Worm (Caenorhabditis elegans) whole organism, mixed stage, embryonic: ENCODE results near the gene F26A1.7.

Experiments
- M03D4.4 ChIP-seq: sonication (generic microtip); optimal IDR thresholded peaks from 2 replicates; lab custom pipeline; 2017; ENCODE audit warnings: mild to moderate bottlenecking, missing genetic modification characterization, missing compliant biosample characterization
- lin-32 ChIP-seq: fragments of 200-800 bp; sonication (Bioruptor generic); optimal IDR thresholded peaks from 2 replicates; lab custom pipeline; 2018; ENCODE audit warnings: mild to moderate bottlenecking, missing genetic modification characterization, missing compliant biosample characterization
- mep-1 ChIP-seq: fragments of 150-350 bp; optimal IDR thresholded peaks from 2 replicates; lab custom pipeline; 2017; ENCODE audit warnings: missing biosample characterization, missing genetic modification reagents, missing genetic modification characterization, inconsistent platforms
- nhr-28 ChIP-seq: fragments of 150-350 bp; optimal IDR thresholded peaks from 2 replicates; lab custom pipeline; 2014; ENCODE audit warnings: missing biosample characterization, missing genetic modification characterization
- nhr-76 ChIP-seq: sonication (generic microtip); optimal IDR thresholded peaks from 2 replicates; lab custom pipeline; 2017; ENCODE audit warnings: missing biosample characterization, missing genetic modification characterization
- pha-4 ChIP-seq: fragments of 150-350 bp; optimal IDR thresholded peaks from 2 replicates; lab custom pipeline; 2018; ENCODE audit warnings: missing biosample characterization, missing genetic modification reagents, missing genetic modification characterization
- snpc-4 ChIP-seq: fragments of 150-350 bp; optimal IDR thresholded peaks from 2 replicates; lab custom pipeline; 2014; ENCODE audit warnings: missing biosample characterization, missing genetic modification characterization
- sptf-1 ChIP-seq: sonication (generic microtip); optimal IDR thresholded peaks from 2 replicates; lab custom pipeline; 2017; ENCODE audit warnings: mild to moderate bottlenecking, missing genetic modification characterization, moderate library complexity, missing compliant biosample characterization
- tbx-8 ChIP-seq: fragments of 200-800 bp; sonication (Bioruptor generic); optimal IDR thresholded peaks from 2 replicates; lab custom pipeline; 2018; ENCODE audit warnings: mild to moderate bottlenecking, missing genetic modification characterization, moderate library complexity, missing compliant biosample characterization

DNA sequence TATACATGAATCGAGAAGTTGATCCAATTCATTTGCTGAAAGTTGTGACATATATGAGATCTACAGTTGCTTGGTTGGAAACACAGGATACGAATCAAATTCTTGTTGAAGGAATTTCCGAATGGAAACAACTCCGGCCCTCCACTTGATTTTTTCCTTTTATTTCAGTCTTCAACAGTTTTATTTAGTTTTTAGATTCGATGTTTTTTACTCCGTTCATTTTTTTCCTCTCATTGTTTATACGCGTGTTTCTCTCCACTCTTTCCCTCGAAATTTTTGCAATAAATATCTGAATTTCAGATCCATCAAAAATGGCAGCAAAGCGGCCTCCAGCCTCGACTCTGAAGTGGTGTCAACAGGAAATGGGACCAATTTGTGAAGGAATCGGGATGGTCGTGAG lies 43.4 kb upstream of the F26A1.7 start, which contains the start of gene coq-8:
- no peak for TF ChIP-seq nhr-28 (tag; lab: Kevin White, UChicago)
- TF ChIP-seq nhr-76 = no peak
- no peak for TF ChIP-seq tbx-8 (GFP tag; lab: Kevin White, UChicago)
- no peak for TF ChIP-seq M03D4.4
- no peak for TF ChIP-seq snpc-4 (tag; lab: Kevin White, UChicago)
- TF ChIP-seq pha-4 (tag; lab: Kevin White, UChicago) = no peak
- no peak for TF ChIP-seq lin-32 (GFP tag; lab: Kevin White, UChicago)
- TF ChIP-seq mep-1 (tag; lab: Kevin White, UChicago) = no peak
- no peak for TF ChIP-seq sptf-1 (tag; lab: Kevin White, UChicago)
